Worm (Caenorhabditis elegans) whole organism, young adult: ENCODE data around the gene tut-2.
A peak's percentile ranks its signal among the peaks of the same experiment; 100 is the strongest.

Experiments used
- D2030.7 ChIP-seq: fragments of 200-800 bp; sonication (Bioruptor generic); IDR thresholded peaks from 2 replicates; pipeline ENCODE4 v1.3.6; 2022; ENCODE audit warnings: missing genetic modification reagents, missing genetic modification characterization, missing compliant biosample characterization
- F22D6.2 ChIP-seq: sonication (generic microtip); optimal IDR thresholded peaks from 2 replicates; lab custom pipeline; 2016; ENCODE audit warnings: mild to moderate bottlenecking, missing genetic modification characterization, missing compliant biosample characterization
- F52B5.7 ChIP-seq: sonication (generic microtip); optimal IDR thresholded peaks from 2 replicates; lab custom pipeline; 2016; ENCODE audit warnings: mild to moderate bottlenecking, missing genetic modification characterization, missing compliant biosample characterization
- K12H6.12 ChIP-seq: fragments of 200-800 bp; sonication (Bioruptor generic); optimal IDR thresholded peaks from 2 replicates; lab custom pipeline; 2018; ENCODE audit warnings: mild to moderate bottlenecking, missing genetic modification characterization, missing compliant biosample characterization
- Y79H2A.3 ChIP-seq: fragments of 200-800 bp; sonication (Bioruptor generic); conservative IDR thresholded peaks from 2 replicates; pipeline ENCODE4 v1.3.6; 2022; ENCODE audit warnings: missing genetic modification reagents, missing genetic modification characterization, missing compliant biosample characterization
- Y95B8A.8 ChIP-seq: fragments of 200-800 bp; sonication (Bioruptor generic); IDR thresholded peaks from 2 replicates; pipeline ENCODE4 v1.3.6; 2022; ENCODE audit warnings: missing genetic modification reagents, missing genetic modification characterization, missing compliant biosample characterization
- ama-1 ChIP-seq, 3 experiments: fragments of 150-350 bp in 1 of 3; sonication (generic microtip) in 2 of 3; optimal IDR thresholded peaks; 2 replicates each; lab custom pipeline; 2014 to 2018; ENCODE audit warnings: missing biosample characterization in 2 of 3, missing genetic modification characterization in 2 of 3, missing genetic modification reagents in 2 of 3
- atf-7 ChIP-seq: sonication (generic microtip); optimal IDR thresholded peaks from 2 replicates; lab custom pipeline; 2017; ENCODE audit warnings: mild to moderate bottlenecking, missing genetic modification characterization, missing compliant biosample characterization
- attf-3 ChIP-seq: fragments of 200-800 bp; sonication (Bioruptor generic); conservative IDR thresholded peaks from 2 replicates; pipeline ENCODE4 v1.3.6; 2022; ENCODE audit warnings: missing genetic modification reagents, missing genetic modification characterization, missing compliant biosample characterization
- cebp-2 ChIP-seq: fragments of 200-800 bp; sonication (Bioruptor generic); IDR thresholded peaks from 2 replicates; pipeline ENCODE4 v1.3.6; 2022; ENCODE audit warnings: missing genetic modification characterization, missing compliant biosample characterization
- ceh-100 ChIP-seq: fragments of 200-800 bp; sonication (Bioruptor generic); IDR thresholded peaks from 2 replicates; pipeline ENCODE4 v1.3.6; 2022; ENCODE audit warnings: missing genetic modification reagents, missing genetic modification characterization, missing compliant biosample characterization
- ceh-40 ChIP-seq: fragments of 200-800 bp; sonication (Bioruptor generic); IDR thresholded peaks from 2 replicates; pipeline ENCODE4 v1.3.6; 2022; ENCODE audit warnings: missing genetic modification characterization, missing compliant biosample characterization
- ceh-58 ChIP-seq: fragments of 200-800 bp; sonication (Bioruptor generic); IDR thresholded peaks from 2 replicates; pipeline ENCODE4 v1.3.6; 2022; ENCODE audit warnings: missing genetic modification characterization, missing compliant biosample characterization
- ceh-79 ChIP-seq: sonication (generic microtip); optimal IDR thresholded peaks from 2 replicates; lab custom pipeline; 2017; ENCODE audit warnings: mild to moderate bottlenecking, missing genetic modification characterization, missing compliant biosample characterization
- ceh-91 ChIP-seq: fragments of 200-800 bp; sonication (Bioruptor generic); IDR thresholded peaks from 2 replicates; pipeline ENCODE4 v1.3.6; 2022; ENCODE audit warnings: missing genetic modification reagents, missing genetic modification characterization, missing compliant biosample characterization
- efl-1 ChIP-seq: fragments of 150-350 bp; optimal IDR thresholded peaks from 2 replicates; lab custom pipeline; 2014; ENCODE audit warnings: missing biosample characterization, missing genetic modification reagents, missing genetic modification characterization
- gei-17 ChIP-seq: fragments of 200-800 bp; sonication (Bioruptor generic); optimal IDR thresholded peaks from 2 replicates; lab custom pipeline; 2018; ENCODE audit warnings: mild to moderate bottlenecking, missing genetic modification characterization, missing compliant biosample characterization
- hmg-1.2 ChIP-seq: fragments of 200-800 bp; sonication (Bioruptor generic); IDR thresholded peaks from 2 replicates; pipeline ENCODE4 v1.3.6; 2022; ENCODE audit warnings: missing genetic modification reagents, missing genetic modification characterization, missing compliant biosample characterization
- hsf-1 ChIP-seq: fragments of 200-800 bp; sonication (Bioruptor generic); IDR thresholded peaks from 2 replicates; pipeline ENCODE4 v1.3.6; 2022; ENCODE audit warnings: missing genetic modification reagents, missing genetic modification characterization, missing compliant biosample characterization
- lag-1 ChIP-seq: fragments of 200-800 bp; sonication (Bioruptor generic); IDR thresholded peaks from 2 replicates; pipeline ENCODE4 v1.3.6; 2022; ENCODE audit warnings: missing genetic modification reagents, missing genetic modification characterization, missing compliant biosample characterization
- let-526 ChIP-seq: fragments of 200-800 bp; sonication (Bioruptor generic); IDR thresholded peaks from 2 replicates; pipeline ENCODE4 v1.3.6; 2022; ENCODE audit warnings: missing genetic modification reagents, missing genetic modification characterization, missing compliant biosample characterization
- let-607 ChIP-seq, 2 experiments: fragments of 200-800 bp in 1 of 2; sonication (Bioruptor generic) in 1 of 2; sonication (generic microtip) in 1 of 2; optimal IDR thresholded peaks; 2 replicates each; lab custom pipeline; 2016 to 2018; ENCODE audit warnings: mild to moderate bottlenecking in 2 of 2, missing compliant biosample characterization in 2 of 2, missing genetic modification characterization in 2 of 2, moderate library complexity in 2 of 2, missing genotype in 1 of 2
- lin-54 ChIP-seq: fragments of 200-800 bp; sonication (Bioruptor generic); optimal IDR thresholded peaks from 2 replicates; lab custom pipeline; 2018; ENCODE audit warnings: mild to moderate bottlenecking, missing genetic modification characterization, missing compliant biosample characterization
- lsy-27 ChIP-seq: sonication (generic microtip); optimal IDR thresholded peaks from 2 replicates; lab custom pipeline; 2017; ENCODE audit warnings: missing genetic modification characterization, mild to moderate bottlenecking, missing compliant biosample characterization, antibody characterized with exemption, missing genotype, borderline replicate concordance; ENCODE audit not compliant: insufficient read depth
- madf-10 ChIP-seq: sonication (generic microtip); optimal IDR thresholded peaks from 2 replicates; lab custom pipeline; 2016; ENCODE audit warnings: mild to moderate bottlenecking, missing genetic modification characterization, missing compliant biosample characterization
- mel-28 ChIP-seq: sonication (generic microtip); optimal IDR thresholded peaks from 2 replicates; lab custom pipeline; 2016; ENCODE audit warnings: borderline replicate concordance, mild to moderate bottlenecking, missing genetic modification characterization, missing compliant biosample characterization
- nfya-1 ChIP-seq: sonication (generic microtip); optimal IDR thresholded peaks from 2 replicates; lab custom pipeline; 2017; ENCODE audit warnings: antibody characterized with exemption, missing compliant biosample characterization, missing genetic modification characterization, borderline replicate concordance; ENCODE audit not compliant: insufficient read depth
- nhr-80 ChIP-seq: sonication (generic microtip); optimal IDR thresholded peaks from 2 replicates; lab custom pipeline; 2016; ENCODE audit warnings: missing genetic modification characterization, missing compliant biosample characterization
- nhr-90 ChIP-seq: sonication (generic microtip); optimal IDR thresholded peaks from 2 replicates; lab custom pipeline; 2016; ENCODE audit warnings: missing genotype, mild to moderate bottlenecking, missing genetic modification characterization, missing compliant biosample characterization
- rec-8 ChIP-seq, 2 experiments: sonication (generic microtip); optimal IDR thresholded peaks; 2 replicates each; lab custom pipeline; 2016; ENCODE audit warnings: mild to moderate bottlenecking in 2 of 2, missing genetic modification characterization in 2 of 2, missing genetic modification reagents in 2 of 2, missing genotype in 2 of 2, missing biosample characterization in 1 of 2, missing compliant biosample characterization in 1 of 2, moderate library complexity in 1 of 2
- sea-2 ChIP-seq: fragments of 200-800 bp; sonication (Bioruptor generic); IDR thresholded peaks from 2 replicates; pipeline ENCODE4 v1.3.6; 2022; ENCODE audit warnings: missing genetic modification characterization, missing compliant biosample characterization
- snpc-1.1 ChIP-seq: sonication (generic microtip); optimal IDR thresholded peaks from 2 replicates; lab custom pipeline; 2017; ENCODE audit warnings: missing genetic modification characterization, mild to moderate bottlenecking, missing compliant biosample characterization, antibody characterized with exemption, moderate library complexity, missing genotype, missing genetic modification reagents; ENCODE audit not compliant: insufficient read depth
- snpc-4 ChIP-seq, 5 experiments: fragments of 150-350 bp in 1 of 5; sonication (generic microtip) in 4 of 5; optimal IDR thresholded peaks; 2 replicates each; lab custom pipeline; 2014 to 2018; ENCODE audit warnings: missing genetic modification characterization in 5 of 5, missing biosample characterization in 3 of 5, antibody characterized with exemption in 2 of 5, mild to moderate bottlenecking in 2 of 5, missing compliant biosample characterization in 2 of 5, missing genotype in 2 of 5, moderate library complexity in 2 of 5, missing genetic modification reagents in 1 of 5
- sptf-2 ChIP-seq: fragments of 200-800 bp; sonication (Bioruptor generic); optimal IDR thresholded peaks from 2 replicates; lab custom pipeline; 2018; ENCODE audit warnings: mild to moderate bottlenecking, missing genetic modification characterization, missing compliant biosample characterization
- ztf-22 ChIP-seq: fragments of 200-800 bp; sonication (Bioruptor generic); optimal IDR thresholded peaks from 2 replicates; lab custom pipeline; 2018; ENCODE audit warnings: mild to moderate bottlenecking, missing genetic modification characterization, moderate library complexity, missing compliant biosample characterization
- ztf-25 ChIP-seq: fragments of 200-800 bp; sonication (Bioruptor generic); IDR thresholded peaks from 2 replicates; pipeline ENCODE4 v1.3.6; 2022; ENCODE audit warnings: missing genetic modification reagents, missing genetic modification characterization, missing compliant biosample characterization
- ztf-28 ChIP-seq: fragments of 200-800 bp; sonication (Bioruptor generic); IDR thresholded peaks from 2 replicates; pipeline ENCODE4 v1.3.6; 2022; ENCODE audit warnings: missing genetic modification reagents, missing genetic modification characterization, missing compliant biosample characterization
- ztf-3 ChIP-seq: fragments of 200-800 bp; sonication (Bioruptor generic); optimal IDR thresholded peaks from 2 replicates; lab custom pipeline; 2018; ENCODE audit warnings: mild to moderate bottlenecking, missing genetic modification characterization, missing compliant biosample characterization
- ztf-6 ChIP-seq: fragments of 200-800 bp; sonication (Bioruptor generic); IDR thresholded peaks from 2 replicates; pipeline ENCODE4 v1.3.6; 2022; ENCODE audit warnings: missing genetic modification reagents, missing genetic modification characterization, missing compliant biosample characterization

The tut-2 gene

DNA sequence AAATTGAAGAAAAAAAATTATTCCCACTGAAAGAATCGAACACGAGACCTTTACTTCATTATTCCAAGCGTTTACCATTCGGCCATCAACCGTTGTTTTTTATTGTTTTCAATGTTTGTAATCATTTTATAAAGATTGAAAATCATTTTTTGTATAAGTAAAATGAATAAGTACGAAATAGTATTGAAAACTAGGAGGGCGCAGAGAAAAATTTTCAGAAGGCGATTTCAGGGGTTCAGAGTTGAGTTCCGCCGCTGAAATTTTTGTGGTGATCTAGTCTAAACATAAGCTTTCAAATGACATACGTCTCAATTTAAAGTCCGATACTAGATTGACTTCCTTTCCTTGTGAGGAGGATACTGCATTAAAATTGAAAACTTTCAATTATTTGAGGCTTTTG, 19.5 kb upstream of the tut-2 start:
- peak; percentile 96 for TF ChIP-seq hmg-1.2 (GFP tag; lab: Robert Waterston, UW)
- TF ChIP-seq, all 124 proteins: peak for 1; not testable (repeated sequence) for 123

DNA sequence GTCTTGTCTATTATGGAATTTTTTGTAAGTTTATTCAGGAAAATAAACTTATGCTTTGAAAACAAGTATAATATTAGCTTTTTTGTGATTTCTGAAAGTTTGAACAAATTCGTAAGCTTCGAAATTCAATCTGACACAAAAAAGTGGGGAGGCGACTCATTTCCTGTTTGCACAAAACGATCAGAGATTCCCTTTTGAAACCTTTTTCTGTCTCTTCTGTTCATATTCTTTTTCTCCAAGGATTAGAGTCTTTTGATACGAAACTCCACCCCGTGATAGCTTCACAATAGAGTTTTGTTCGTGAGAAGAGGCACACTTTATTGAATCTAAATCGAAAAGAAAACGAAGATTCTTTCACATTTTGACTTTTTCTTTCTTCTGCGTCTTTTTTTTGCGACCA, 17.1 kb upstream of the tut-2 start:
- TF ChIP-seq ceh-79 (tag; lab: Kevin White, UChicago): no peak
- TF ChIP-seq Y95B8A.8 (GFP tag; lab: Robert Waterston, UW): no peak
- TF ChIP-seq lag-1 (GFP tag; lab: Robert Waterston, UW): no peak
- TF ChIP-seq ztf-22: no peak
- TF ChIP-seq let-526 (GFP tag; lab: Robert Waterston, UW): no peak
- no peak for TF ChIP-seq D2030.7 (GFP tag; lab: Robert Waterston, UW)
- TF ChIP-seq efl-1 (GFP tag; lab: Kevin White, UChicago): no peak
- TF ChIP-seq attf-3 (GFP tag; lab: Robert Waterston, UW): no peak

DNA sequence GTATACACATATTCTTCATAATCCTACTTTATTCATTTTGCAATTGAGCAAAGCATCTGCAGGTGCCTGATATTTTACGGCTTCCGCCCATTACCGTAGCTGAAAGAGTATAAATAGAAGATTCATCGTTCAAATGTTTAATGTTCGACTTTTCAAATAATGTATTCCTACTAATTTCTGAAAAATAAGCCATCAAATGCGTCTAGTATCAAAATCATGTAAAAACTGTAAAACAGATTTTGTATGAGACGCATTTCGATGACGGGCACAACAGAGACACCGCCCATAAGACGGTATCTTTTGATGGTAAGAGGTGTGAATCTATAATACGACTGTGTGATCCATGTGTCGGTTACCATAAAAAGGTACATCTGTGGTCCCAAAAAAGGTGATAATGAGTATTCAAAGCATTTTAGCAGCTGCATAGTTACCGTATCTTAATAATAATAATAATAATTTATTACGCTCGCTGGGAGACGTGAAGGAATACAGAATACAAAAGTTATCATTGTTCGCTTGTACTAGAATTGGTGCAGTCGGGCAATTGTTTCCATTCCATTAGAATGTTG, 10.9 kb upstream of the tut-2 start, which contains the start of the genes C32C4.3 and C32C4.16:
Gene C32C4.3, minus strand, starts transcription at position 101 of the 569 bp plus-strand sequence.
Gene C32C4.16, plus strand, starts transcription at position 519 of the 569 bp plus-strand sequence.
- TF ChIP-seq attf-3 (GFP tag; lab: Robert Waterston, UW) (no peak), ztf-6 (GFP tag; lab: Robert Waterston, UW) (no peak), nhr-90 (no peak), ceh-91 (GFP tag; lab: Robert Waterston, UW) (no peak), nfya-1 (tag; lab: Kevin White, UChicago) (no peak), rec-8 (tag; optimal IDR thresholded peaks at IDR 0.05; lab: Kevin White, UChicago) (no peak), F52B5.7 (no peak), K12H6.12 (tag; lab: Kevin White, UChicago) (no peak), ama-1 (optimal IDR thresholded peaks at IDR 0.05; lab: Kevin White, UChicago) (no peak), ama-1 (GFP tag; optimal IDR thresholded peaks at IDR 0.05; lab: Kevin White, UChicago) (no peak), lin-54 (GFP tag; lab: Kevin White, UChicago) (no peak), Y95B8A.8 (GFP tag; lab: Robert Waterston, UW) (no peak), snpc-1.1 (tag; lab: Kevin White, UChicago) (no peak), ztf-25 (GFP tag; lab: Robert Waterston, UW) (no peak), cebp-2 (no peak), ztf-3 (no peak), nhr-80 (tag; lab: Kevin White, UChicago) (no peak), ztf-28 (GFP tag; lab: Robert Waterston, UW) (no peak)

DNA sequence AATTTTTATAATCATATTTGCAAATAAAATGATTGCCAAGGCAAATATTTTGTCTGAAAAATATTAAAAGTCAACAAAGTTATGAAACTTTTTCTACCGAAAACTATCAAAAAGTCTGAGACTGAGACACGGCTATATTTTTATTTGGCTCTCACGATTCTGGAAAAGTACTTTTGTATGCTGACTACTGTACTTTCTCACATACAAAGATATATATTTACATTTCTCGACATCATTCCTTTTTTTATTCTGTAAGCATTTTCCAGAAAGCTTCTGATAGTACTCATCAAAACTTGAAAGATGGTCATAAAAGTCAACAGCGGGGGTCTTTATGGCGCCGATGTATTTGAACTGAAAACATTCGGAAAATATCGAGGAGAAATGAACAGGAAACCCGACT, 9.9 kb upstream of the tut-2 start, which contains the start of gene aqp-6:
Gene aqp-6, plus strand, starts transcription at position 301 of the 400 bp plus-strand sequence.
- TF ChIP-seq gei-17 (GFP tag; lab: Kevin White, UChicago): no peak

DNA sequence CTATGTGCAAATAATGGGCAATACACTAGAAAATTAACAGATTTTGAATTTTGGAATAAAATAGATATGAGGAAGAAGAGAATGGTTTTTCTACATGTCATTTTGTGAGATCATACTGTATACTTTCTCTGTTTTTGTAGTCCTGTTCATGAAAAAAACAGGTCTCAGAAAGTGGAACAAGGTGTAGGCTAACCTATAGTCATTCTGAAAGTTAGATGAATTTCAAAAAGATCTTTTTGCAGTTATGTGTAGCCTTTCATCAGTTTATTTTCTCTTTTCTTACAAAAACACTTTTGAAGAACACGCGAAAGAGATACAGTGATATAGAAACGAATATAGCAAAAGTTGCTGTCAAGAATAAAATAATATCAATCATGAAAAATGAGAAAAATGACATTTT, 3.9 kb upstream of the tut-2 start, which contains the start of gene ugt-35:
Gene ugt-35, minus strand, starts transcription at position 101 of the 400 bp plus-strand sequence.
- no peak for TF ChIP-seq hmg-1.2 (GFP tag; lab: Robert Waterston, UW)
- no peak for TF ChIP-seq D2030.7 (GFP tag; lab: Robert Waterston, UW)
- TF ChIP-seq Y79H2A.3 (GFP tag; lab: Robert Waterston, UW): no peak
- no peak for TF ChIP-seq mel-28 (tag; lab: Kevin White, UChicago)
- no peak for TF ChIP-seq F22D6.2
- TF ChIP-seq snpc-4 (GFP tag; optimal IDR thresholded peaks at IDR 0.05; lab: Kevin White, UChicago): no peak
- no peak for TF ChIP-seq snpc-4 (tag; optimal IDR thresholded peaks at IDR 0.05; lab: Kevin White, UChicago)
- no peak for TF ChIP-seq madf-10 (tag; lab: Kevin White, UChicago)
- TF ChIP-seq ceh-40 (GFP tag; lab: Robert Waterston, UW): no peak
- TF ChIP-seq ceh-91 (GFP tag; lab: Robert Waterston, UW): no peak
- no peak for TF ChIP-seq hsf-1 (GFP tag; lab: Robert Waterston, UW)
- TF ChIP-seq sptf-2 (GFP tag; lab: Kevin White, UChicago): no peak
- TF ChIP-seq nhr-90: no peak
- TF ChIP-seq ceh-79 (tag; lab: Kevin White, UChicago): no peak
- TF ChIP-seq ceh-100 (GFP tag; lab: Robert Waterston, UW): no peak
- TF ChIP-seq ceh-58 (GFP tag; lab: Robert Waterston, UW): no peak
- TF ChIP-seq lsy-27: no peak
- TF ChIP-seq atf-7 (tag; lab: Kevin White, UChicago): no peak
- no peak for TF ChIP-seq sea-2 (GFP tag; lab: Robert Waterston, UW)
- no peak for TF ChIP-seq let-607 (tag; optimal IDR thresholded peaks at IDR 0.05; lab: Kevin White, UChicago)
